Fruit fly (Drosophila melanogaster) whole organism, embryonic: ENCODE results near the gene Pex14.

Experiments
- Atf3 ChIP-seq: fragments of 200-800 bp; sonication (Bioruptor generic); optimal IDR thresholded peaks from 3 replicates; lab custom pipeline; 2016; ENCODE audit warnings: missing biosample characterization, missing genetic modification characterization
- B-H1 ChIP-seq: fragments of 200-800 bp; sonication (Bioruptor generic); IDR thresholded peaks from 3 replicates; pipeline ENCODE4 v1.3.6; 2022; ENCODE audit warnings: missing biosample characterization, missing genetic modification characterization
- BtbVII ChIP-seq: fragments of 200-800 bp; sonication (Bioruptor generic); optimal IDR thresholded peaks from 3 replicates; lab custom pipeline; 2017; ENCODE audit warnings: missing biosample characterization, mild to moderate bottlenecking, missing genetic modification characterization
- CG10366 ChIP-seq: fragments of 200-800 bp; sonication (Bioruptor generic); IDR thresholded peaks from 2 replicates; pipeline ENCODE4 v1.3.6; 2022; ENCODE audit warnings: missing biosample characterization, missing genetic modification characterization
- CG10979 ChIP-seq: fragments of 200-800 bp; sonication (Bioruptor generic); optimal IDR thresholded peaks from 2 replicates; lab custom pipeline; 2018; ENCODE audit warnings: missing biosample characterization, mild to moderate bottlenecking, missing genetic modification characterization, moderate library complexity
- CG11085 ChIP-seq: fragments of 200-800 bp; sonication (Bioruptor generic); IDR thresholded peaks from 2 replicates; pipeline ENCODE4 v1.3.6; 2022; ENCODE audit warnings: missing biosample characterization, missing genetic modification characterization
- CG11723 ChIP-seq: fragments of 200-800 bp; sonication (Bioruptor generic); optimal IDR thresholded peaks from 2 replicates; lab custom pipeline; 2017; ENCODE audit warnings: missing biosample characterization, mild to moderate bottlenecking, missing genetic modification characterization
- CG13424 ChIP-seq: fragments of 200-800 bp; sonication (Bioruptor generic); optimal IDR thresholded peaks from 2 replicates; lab custom pipeline; 2019; ENCODE audit warnings: missing biosample characterization, mild to moderate bottlenecking, missing genetic modification characterization, moderate library complexity
- CG15696 ChIP-seq: fragments of 200-800 bp; sonication (Bioruptor generic); optimal IDR thresholded peaks from 2 replicates; lab custom pipeline; 2019; ENCODE audit warnings: missing biosample characterization, mild to moderate bottlenecking, missing genetic modification characterization, moderate library complexity
- CG17328 ChIP-seq: fragments of 200-800 bp; sonication (Bioruptor generic); IDR thresholded peaks from 2 replicates; pipeline ENCODE4 v1.3.6; 2022; ENCODE audit warnings: missing biosample characterization, missing genetic modification characterization
- CG17359 ChIP-seq: fragments of 200-800 bp; sonication (Bioruptor generic); optimal IDR thresholded peaks from 3 replicates; lab custom pipeline; 2018; ENCODE audit warnings: missing biosample characterization, mild to moderate bottlenecking, missing genetic modification characterization, moderate library complexity
- CG17612 ChIP-seq: fragments of 200-800 bp; sonication (Bioruptor generic); IDR thresholded peaks from 2 replicates; pipeline ENCODE4 v1.3.6; 2022; ENCODE audit warnings: missing biosample characterization, missing genetic modification characterization
- CG2129 ChIP-seq: fragments of 200-800 bp; sonication (Bioruptor generic); IDR thresholded peaks from 2 replicates; pipeline ENCODE4 v1.3.6; 2022; ENCODE audit warnings: missing biosample characterization, missing genetic modification characterization; ENCODE audit not compliant: partially characterized antibody
- CG2202 ChIP-seq: fragments of 200-800 bp; sonication (Bioruptor generic); optimal IDR thresholded peaks from 2 replicates; lab custom pipeline; 2018; ENCODE audit warnings: missing biosample characterization, mild to moderate bottlenecking, missing genetic modification characterization
- CG30403 ChIP-seq: fragments of 200-800 bp; sonication (Bioruptor generic); optimal IDR thresholded peaks from 3 replicates; lab custom pipeline; 2016; ENCODE audit warnings: missing biosample characterization, missing genetic modification characterization
- CG32772 ChIP-seq: fragments of 200-800 bp; sonication (Bioruptor generic); IDR thresholded peaks from 2 replicates; pipeline ENCODE4 v1.3.6; 2022; ENCODE audit warnings: missing biosample characterization, missing genetic modification characterization
- CG3281 ChIP-seq: fragments of 200-800 bp; sonication (Bioruptor generic); optimal IDR thresholded peaks from 3 replicates; lab custom pipeline; 2017; ENCODE audit warnings: missing biosample characterization, mild to moderate bottlenecking, missing genetic modification characterization
- CG33557 ChIP-seq: fragments of 200-800 bp; sonication (Bioruptor generic); optimal IDR thresholded peaks from 2 replicates; lab custom pipeline; 2019; ENCODE audit warnings: missing biosample characterization, mild to moderate bottlenecking, missing genetic modification characterization, moderate library complexity
- CG34376 ChIP-seq: fragments of 200-800 bp; sonication (Bioruptor generic); optimal IDR thresholded peaks from 2 replicates; lab custom pipeline; 2018; ENCODE audit warnings: missing biosample characterization, mild to moderate bottlenecking, missing genetic modification characterization
- CG9609 ChIP-seq: fragments of 200-800 bp; sonication (Bioruptor generic); optimal IDR thresholded peaks from 3 replicates; lab custom pipeline; 2016; ENCODE audit warnings: missing biosample characterization, missing genetic modification characterization
- CHES-1-like ChIP-seq: fragments of 200-800 bp; sonication (Bioruptor generic); optimal IDR thresholded peaks from 2 replicates; lab custom pipeline; 2016; ENCODE audit warnings: missing biosample characterization, missing genetic modification characterization
- CTCF ChIP-seq: fragments of 200-800 bp; sonication (Bioruptor generic); optimal IDR thresholded peaks from 2 replicates; lab custom pipeline; 2017; ENCODE audit warnings: missing biosample characterization, mild to moderate bottlenecking, missing genetic modification characterization, moderate library complexity
- Dip3 ChIP-seq: fragments of 200-800 bp; sonication (Bioruptor generic); optimal IDR thresholded peaks from 3 replicates; lab custom pipeline; 2016; ENCODE audit warnings: missing biosample characterization, missing genetic modification characterization
- E2f1 ChIP-seq: fragments of 200-800 bp; sonication (Bioruptor generic); IDR thresholded peaks from 2 replicates; pipeline ENCODE4 v1.3.6; 2022; ENCODE audit warnings: missing biosample characterization, missing genetic modification characterization
- HLH4C ChIP-seq: fragments of 200-800 bp; sonication (Bioruptor generic); IDR thresholded peaks from 3 replicates; pipeline ENCODE4 v1.3.6; 2022; ENCODE audit warnings: missing biosample characterization, missing genetic modification characterization; ENCODE audit not compliant: partially characterized antibody
- Hey ChIP-seq: fragments of 200-800 bp; sonication (Bioruptor generic); optimal IDR thresholded peaks from 3 replicates; lab custom pipeline; 2018; ENCODE audit warnings: missing biosample characterization, mild to moderate bottlenecking, missing genetic modification characterization
- NfI ChIP-seq: fragments of 200-800 bp; sonication (Bioruptor generic); optimal IDR thresholded peaks from 3 replicates; lab custom pipeline; 2018; ENCODE audit warnings: missing biosample characterization, mild to moderate bottlenecking, missing genetic modification characterization, moderate library complexity
- Opbp ChIP-seq: fragments of 200-800 bp; sonication (Bioruptor generic); IDR thresholded peaks from 3 replicates; pipeline ENCODE4 v1.3.6; 2022; ENCODE audit warnings: missing biosample characterization, missing genetic modification characterization; ENCODE audit not compliant: partially characterized antibody
- Ravus ChIP-seq: fragments of 200-800 bp; sonication (Bioruptor generic); IDR thresholded peaks from 2 replicates; pipeline ENCODE4 v1.3.6; 2022; ENCODE audit warnings: missing biosample characterization, missing genetic modification characterization
- Rfx ChIP-seq: fragments of 200-800 bp; sonication (Bioruptor generic); IDR thresholded peaks from 2 replicates; pipeline ENCODE4 v1.3.6; 2022; ENCODE audit warnings: missing biosample characterization, missing genetic modification characterization
- Rx ChIP-seq: fragments of 200-800 bp; sonication (Bioruptor generic); IDR thresholded peaks from 2 replicates; pipeline ENCODE4 v1.3.6; 2022; ENCODE audit warnings: missing biosample characterization, missing genetic modification characterization
- Six4 ChIP-seq: fragments of 200-800 bp; sonication (Bioruptor generic); optimal IDR thresholded peaks from 2 replicates; lab custom pipeline; 2016; ENCODE audit warnings: missing biosample characterization, missing genetic modification characterization
- Sry-δ ChIP-seq: fragments of 200-800 bp; sonication (Bioruptor generic); optimal IDR thresholded peaks from 2 replicates; lab custom pipeline; 2016; ENCODE audit warnings: missing biosample characterization, missing genetic modification characterization
- Usf ChIP-seq: fragments of 200-800 bp; sonication (Bioruptor generic); optimal IDR thresholded peaks from 2 replicates; lab custom pipeline; 2017; ENCODE audit warnings: missing genotype, missing biosample characterization, missing genetic modification characterization
- ab ChIP-seq: fragments of 200-800 bp; sonication (Bioruptor generic); optimal IDR thresholded peaks from 2 replicates; lab custom pipeline; 2016; ENCODE audit warnings: missing biosample characterization, missing genetic modification characterization
- al ChIP-seq: fragments of 200-800 bp; sonication (Bioruptor generic); IDR thresholded peaks from 2 replicates; pipeline ENCODE4 v1.3.6; 2022; ENCODE audit warnings: missing biosample characterization, missing genetic modification characterization
- bigmax ChIP-seq: fragments of 200-800 bp; sonication (Bioruptor generic); optimal IDR thresholded peaks from 2 replicates; lab custom pipeline; 2018; ENCODE audit warnings: missing biosample characterization, mild to moderate bottlenecking, missing genetic modification characterization
- caup ChIP-seq: fragments of 200-800 bp; sonication (Bioruptor generic); optimal IDR thresholded peaks from 3 replicates; lab custom pipeline; 2017; ENCODE audit warnings: missing biosample characterization, mild to moderate bottlenecking, missing genetic modification characterization, moderate library complexity; ENCODE audit not compliant: severe bottlenecking
- ci ChIP-seq: fragments of 200-800 bp; sonication (Bioruptor generic); IDR thresholded peaks from 3 replicates; pipeline ENCODE4 v1.3.6; 2022; ENCODE audit warnings: missing biosample characterization, missing genetic modification characterization
- cwo ChIP-seq: fragments of 200-800 bp; sonication (Bioruptor generic); optimal IDR thresholded peaks from 3 replicates; lab custom pipeline; 2017; ENCODE audit warnings: missing biosample characterization, missing genetic modification characterization, mild to moderate bottlenecking, moderate library complexity, missing genetic modification reagents
- dan ChIP-seq: fragments of 200-800 bp; sonication (Bioruptor generic); IDR thresholded peaks from 2 replicates; pipeline ENCODE4 v1.3.6; 2022; ENCODE audit warnings: missing biosample characterization, missing genetic modification characterization
- grau ChIP-seq: fragments of 200-800 bp; optimal IDR thresholded peaks from 3 replicates; lab custom pipeline; 2019; ENCODE audit warnings: missing biosample characterization, mild to moderate bottlenecking, missing genetic modification characterization, moderate library complexity
- h ChIP-seq: fragments of >200 bp; optimal IDR thresholded peaks from 2 replicates; lab custom pipeline; 2017
- otp ChIP-seq: fragments of 200-800 bp; sonication (Bioruptor generic); IDR thresholded peaks from 3 replicates; pipeline ENCODE4, ENCODE4 v1.3.6; 2022; ENCODE audit warnings: missing biosample characterization, missing genetic modification characterization
- peb ChIP-seq: fragments of 200-800 bp; sonication (Bioruptor generic); IDR thresholded peaks from 2 replicates; pipeline ENCODE4 v1.3.6; 2022; ENCODE audit warnings: missing biosample characterization, missing genetic modification characterization
- pum ChIP-seq: fragments of 200-800 bp; sonication (Bioruptor generic); optimal IDR thresholded peaks from 2 replicates; lab custom pipeline; 2016; ENCODE audit warnings: missing biosample characterization, missing genetic modification characterization
- ro ChIP-seq: fragments of 200-800 bp; sonication (Bioruptor generic); IDR thresholded peaks from 2 replicates; pipeline ENCODE4 v1.3.6; 2022; ENCODE audit warnings: missing biosample characterization, missing genetic modification characterization
- sens-2 ChIP-seq: fragments of 200-800 bp; sonication (Bioruptor generic); IDR thresholded peaks from 2 replicates; pipeline ENCODE4 v1.3.6; 2022; ENCODE audit warnings: missing biosample characterization, missing genetic modification characterization
- shn ChIP-seq: fragments of 200-800 bp; sonication (Bioruptor generic); optimal IDR thresholded peaks from 3 replicates; lab custom pipeline; 2016; ENCODE audit warnings: missing biosample characterization, missing genetic modification characterization
- slp2 ChIP-seq: fragments of 200-800 bp; sonication (Bioruptor generic); optimal IDR thresholded peaks from 2 replicates; lab custom pipeline; 2016; ENCODE audit warnings: missing biosample characterization, missing genetic modification characterization
- ssp ChIP-seq: fragments of 200-800 bp; sonication (Bioruptor generic); IDR thresholded peaks from 2 replicates; pipeline ENCODE4 v1.3.6; 2022; ENCODE audit warnings: missing biosample characterization, missing genetic modification characterization
- sug ChIP-seq: fragments of 200-800 bp; optimal IDR thresholded peaks from 2 replicates; lab custom pipeline; 2019; ENCODE audit warnings: missing biosample characterization, mild to moderate bottlenecking, missing genetic modification characterization, moderate library complexity
- unc-4 ChIP-seq: fragments of 200-800 bp; sonication (Bioruptor generic); IDR thresholded peaks from 2 replicates; pipeline ENCODE4 v1.3.6; 2022; ENCODE audit warnings: missing biosample characterization, missing genetic modification characterization; ENCODE audit not compliant: partially characterized antibody

Pex14 gene

dm6 chr3L:20792693-20793092 is 14.1 kb downstream of the Pex14 start, which contains the start of gene Six4 (continued):
- TF ChIP-seq ci (GFP tag; lab: Robert Waterston, UW) = peak; percentile 59; the same call in 2 of the 3 replicates
- no peak for TF ChIP-seq ab (GFP tag; lab: Kevin White, UChicago)
- no peak for TF ChIP-seq CG17612
- peak; percentile 28 for TF ChIP-seq CG15696 (tag; lab: Kevin White, UChicago)
- no peak for TF ChIP-seq CG17359
- TF ChIP-seq ro (GFP tag; lab: Robert Waterston, UW) = no peak
- no peak for TF ChIP-seq Ravus (GFP tag; lab: Robert Waterston, UW)
- no peak for TF ChIP-seq h
- TF ChIP-seq CG30403 (GFP tag; lab: Kevin White, UChicago) = no peak
- no peak for TF ChIP-seq CHES-1-like (GFP tag; lab: Kevin White, UChicago)
- TF ChIP-seq CG34376 (GFP tag; lab: Kevin White, UChicago) = no peak
- TF ChIP-seq pum = no peak
- TF ChIP-seq CTCF (GFP tag; lab: Kevin White, UChicago) = no peak
- TF ChIP-seq peb (GFP tag; lab: Robert Waterston, UW) = no peak
- no peak for TF ChIP-seq CG11723 (GFP tag; lab: Kevin White, UChicago)
- no peak for TF ChIP-seq unc-4
- TF ChIP-seq caup (GFP tag; lab: Kevin White, UChicago) = no peak
- no peak for TF ChIP-seq sug (tag; lab: Kevin White, UChicago)
- no peak for TF ChIP-seq grau (tag; lab: Kevin White, UChicago)
- TF ChIP-seq Atf3 (GFP tag; lab: Kevin White, UChicago) = no peak
- TF ChIP-seq al (GFP tag; lab: Robert Waterston, UW) = no peak
- no peak for TF ChIP-seq dan
- no peak for TF ChIP-seq CG2129 (GFP tag; lab: Robert Waterston, UW)
- TF ChIP-seq otp (GFP tag; lab: Robert Waterston, UW) = 0 out of 3 replicates have a peak, but pooled peaks have one; percentile 18
- no peak for TF ChIP-seq CG13424
- no peak for TF ChIP-seq CG10366 (GFP tag; lab: Robert Waterston, UW)
- TF ChIP-seq shn (GFP tag; lab: Kevin White, UChicago) = no peak
- peak; percentile 13 for TF ChIP-seq CG10979 (tag; lab: Kevin White, UChicago)
- no peak for TF ChIP-seq CG3281 (GFP tag; lab: Kevin White, UChicago)
- TF ChIP-seq Rfx (GFP tag; lab: Robert Waterston, UW) = no peak
- TF ChIP-seq HLH4C (GFP tag; lab: Robert Waterston, UW) = no peak
- no peak for TF ChIP-seq Dip3
- TF ChIP-seq CG2202 (tag; lab: Kevin White, UChicago) = no peak
- TF ChIP-seq Hey = no peak
- no peak for TF ChIP-seq slp2
- no peak for TF ChIP-seq cwo (GFP tag; lab: Kevin White, UChicago)
- TF ChIP-seq bigmax (GFP tag; lab: Kevin White, UChicago) = no peak
- no peak for TF ChIP-seq E2f1 (GFP tag; lab: Robert Waterston, UW)
- no peak for TF ChIP-seq ssp
- TF ChIP-seq CG11085 (GFP tag; lab: Robert Waterston, UW) = no peak
- TF ChIP-seq sens-2 (GFP tag; lab: Robert Waterston, UW) = no peak
- no peak for TF ChIP-seq Rx (GFP tag; lab: Robert Waterston, UW)
- no peak for TF ChIP-seq NfI (GFP tag; lab: Kevin White, UChicago)
- peak; percentile 63 for TF ChIP-seq CG33557 (GFP tag; lab: Kevin White, UChicago)
- TF ChIP-seq Six4 (GFP tag; lab: Kevin White, UChicago) = peak; percentile 29
- TF ChIP-seq Sry-δ = no peak
- no peak for TF ChIP-seq B-H1 (GFP tag; lab: Robert Waterston, UW)
- no peak for TF ChIP-seq Opbp (GFP tag; lab: Robert Waterston, UW)
- TF ChIP-seq Usf = no peak
- TF ChIP-seq CG32772 (GFP tag; lab: Robert Waterston, UW) = no peak
- no peak for TF ChIP-seq BtbVII (GFP tag; lab: Kevin White, UChicago)
- TF ChIP-seq CG17328 (GFP tag; lab: Robert Waterston, UW) = peak; percentile 41; the same call in 1 of the 2 replicates
- no peak for TF ChIP-seq CG9609
